Fruit fly (Drosophila melanogaster): ENCODE measurements around the gene CG1662.

Gene CG1662

dm6 chrX:13371704-13372049 is 15.7 kb upstream of the CG1662 start (continued):
- no peak for TF ChIP-seq bowl (GFP tag; IDR thresholded peaks at IDR 0.05)
- no peak for TF ChIP-seq Hand (GFP tag; optimal IDR thresholded peaks at IDR 0.05)
- TF ChIP-seq exex (tag; optimal IDR thresholded peaks at IDR 0.05), result peak; percentile 18
- no peak for TF ChIP-seq ttk (GFP tag; IDR thresholded peaks at IDR 0.05)
- TF ChIP-seq Neu2 (GFP tag; optimal IDR thresholded peaks at IDR 0.05; ENCODE audit: borderline replicate concordance), result no peak
- no peak for TF ChIP-seq hth (optimal IDR thresholded peaks at IDR 0.05)
- peak; percentile 2 for TF ChIP-seq grn (GFP tag; optimal IDR thresholded peaks at IDR 0.05)
- no peak for TF ChIP-seq aop (GFP tag; IDR thresholded peaks at IDR 0.05)
- TF ChIP-seq sug (tag; optimal IDR thresholded peaks at IDR 0.05), result peak; percentile 65

dm6 chrX:13372512-13372911 is 14.9 kb upstream of the CG1662 start:
- TF ChIP-seq nom (GFP tag; optimal IDR thresholded peaks at IDR 0.05), result peak; percentile 35
- TF ChIP-seq sug (tag; optimal IDR thresholded peaks at IDR 0.05), result peak; percentile 4
- TF ChIP-seq cwo (GFP tag; optimal IDR thresholded peaks at IDR 0.05), result no peak
- peak in 1 of 2 experiments; percentile 67 for TF ChIP-seq Pdp1 (GFP tag; optimal IDR thresholded peaks at IDR 0.05)
- TF ChIP-seq salm (tag; optimal IDR thresholded peaks at IDR 0.05), result no peak

- no peak for TF ChIP-seq C15 (GFP tag; IDR thresholded peaks at IDR 0.05)
- TF ChIP-seq pb (GFP tag; optimal IDR thresholded peaks at IDR 0.05), result no peak
- TF ChIP-seq CG10959 (GFP tag; IDR thresholded peaks at IDR 0.05), result 0 out of 2 replicates have a peak, but pooled peaks have one; percentile 15
- TF ChIP-seq sens (GFP tag), result peak; percentile 91
- TF ChIP-seq sima (GFP tag; optimal IDR thresholded peaks at IDR 0.05), result no peak
- TF ChIP-seq sqz (GFP tag; optimal IDR thresholded peaks at IDR 0.05), result peak; percentile 68
- TF ChIP-seq grn (GFP tag; optimal IDR thresholded peaks at IDR 0.05), result peak; percentile 74
- 0 out of 2 replicates have a peak, but pooled peaks have one; percentile 29 for TF ChIP-seq sens-2 (GFP tag; IDR thresholded peaks at IDR 0.05)
- TF ChIP-seq CG6175 (GFP tag; IDR thresholded peaks at IDR 0.05), result 0 out of 3 replicates have a peak, but pooled peaks have one; percentile 35
- peak; percentile 41 for TF ChIP-seq CG4854 (GFP tag; optimal IDR thresholded peaks at IDR 0.05)
- peak; percentile 58 for TF ChIP-seq Vsx1 (GFP tag; optimal IDR thresholded peaks at IDR 0.05)
- TF ChIP-seq CG10274 (GFP tag; optimal IDR thresholded peaks at IDR 0.05), result peak; percentile 34
- peak; percentile 71 for TF ChIP-seq CG14667 (GFP tag; IDR thresholded peaks at IDR 0.05)
- TF ChIP-seq Opbp (GFP tag; IDR thresholded peaks at IDR 0.05; ENCODE audit: partially characterized antibody), result no peak
- peak; percentile 82 for TF ChIP-seq CG3281 (GFP tag; optimal IDR thresholded peaks at IDR 0.05)
- no peak for TF ChIP-seq CG11398 (GFP tag; optimal IDR thresholded peaks at IDR 0.05)
- TF ChIP-seq Neu2 (GFP tag; optimal IDR thresholded peaks at IDR 0.05; ENCODE audit: borderline replicate concordance), result no peak
- TF ChIP-seq CG12071 (GFP tag; optimal IDR thresholded peaks at IDR 0.05), result peak; percentile 73
- TF ChIP-seq CG8924 (tag; optimal IDR thresholded peaks at IDR 0.05), result peak; percentile 92
- TF ChIP-seq Fer3 (tag; optimal IDR thresholded peaks at IDR 0.05), result peak; percentile 84
- TF ChIP-seq CG7963 (GFP tag; IDR thresholded peaks at IDR 0.05; ENCODE audit: partially characterized antibody), result no peak
- TF ChIP-seq otp (GFP tag; IDR thresholded peaks at IDR 0.05), result peak; percentile 81; the same call in 2 of the 3 replicates
- peak; percentile 88 for TF ChIP-seq CG15269 (tag; optimal IDR thresholded peaks at IDR 0.05)
- TF ChIP-seq CG11695 (GFP tag; IDR thresholded peaks at IDR 0.05), result peak; percentile 86
- peak; percentile 68 for TF ChIP-seq CG12942 (GFP tag; optimal IDR thresholded peaks at IDR 0.05)
- peak; percentile 68 for TF ChIP-seq nom (GFP tag; optimal IDR thresholded peaks at IDR 0.05)
- no peak for TF ChIP-seq sc (optimal IDR thresholded peaks at IDR 0.05)
- peak; percentile 80 for TF ChIP-seq sc (GFP tag; optimal IDR thresholded peaks at IDR 0.05)
- TF ChIP-seq Asciz (GFP tag; optimal IDR thresholded peaks at IDR 0.05), result peak; percentile 86
- TF ChIP-seq chm (GFP tag; IDR thresholded peaks at IDR 0.05), result peak; percentile 80
- TF ChIP-seq zen (tag; optimal IDR thresholded peaks at IDR 0.05), result peak; percentile 71
- TF ChIP-seq zf30C (GFP tag; optimal IDR thresholded peaks at IDR 0.05), result peak; percentile 97
- peak in 1 of 3 experiments; percentile 80 for TF ChIP-seq lola (GFP tag; optimal IDR thresholded peaks at IDR 0.05)
- TF ChIP-seq Hmx (GFP tag; optimal IDR thresholded peaks at IDR 0.05), result no peak
- TF ChIP-seq bbx (GFP tag; IDR thresholded peaks at IDR 0.05; ENCODE audit: partially characterized antibody), result no peak
Observed at dm6 chrX:13373239-13374153, 13.9 kb upstream of the CG1662 start.

Data from whole organism, embryonic.